Worm (Caenorhabditis elegans) whole organism, L4 larva: ENCODE results near the gene T14G12.12.

Experiments used
- Y105C5A.15 ChIP-seq: fragments of 200-800 bp; sonication (Bioruptor generic); IDR thresholded peaks from 2 replicates; pipeline ENCODE4 v1.3.6; 2022; ENCODE audit warnings: missing genetic modification characterization, missing compliant biosample characterization
- aha-1 ChIP-seq: fragments of 150-350 bp; peaks from one replicate; lab custom pipeline; 2014; ENCODE audit warnings: missing biosample characterization, missing genetic modification characterization
- ceh-28 ChIP-seq: fragments of 150-350 bp; optimal IDR thresholded peaks from 2 replicates; lab custom pipeline; 2014; ENCODE audit warnings: missing biosample characterization, missing genetic modification reagents, missing genetic modification characterization
- ctbp-1 ChIP-seq: fragments of 200-800 bp; sonication (Bioruptor generic); IDR thresholded peaks from 2 replicates; pipeline ENCODE4 v1.3.6; 2022; ENCODE audit warnings: missing genetic modification reagents, missing genetic modification characterization, missing compliant biosample characterization
- fkh-10 ChIP-seq: fragments of 150-350 bp; optimal IDR thresholded peaks from 2 replicates; lab custom pipeline; 2014; ENCODE audit warnings: missing biosample characterization, missing genetic modification reagents, missing genetic modification characterization
- lin-15B ChIP-seq: fragments of 150-350 bp; sonication (generic microtip); optimal IDR thresholded peaks from 3 replicates; lab custom pipeline; 2014; ENCODE audit warnings: missing biosample characterization, missing genetic modification characterization
- lsy-2 ChIP-seq, 2 experiments: fragments of 150-350 bp in 1 of 2; sonication (generic microtip) in 1 of 2; optimal IDR thresholded peaks; 2 replicates each; lab custom pipeline; 2014 to 2017; ENCODE audit warnings: missing biosample characterization in 2 of 2, missing genetic modification characterization in 2 of 2
- pha-4 ChIP-seq, 2 experiments: fragments of 150-350 bp in 1 of 2; fragments of 200-800 bp in 1 of 2; sonication (Bioruptor generic) in 1 of 2; IDR thresholded peaks in 1 of 2; optimal IDR thresholded peaks in 1 of 2; 2 replicates each; pipeline versions ENCODE4 v1.3.6 to Lab custom; 2014 to 2022; ENCODE audit warnings: missing genetic modification characterization in 2 of 2, missing genetic modification reagents in 2 of 2, missing biosample characterization in 1 of 2, missing compliant biosample characterization in 1 of 2
- ztf-11 ChIP-seq: fragments of 150-350 bp; optimal IDR thresholded peaks from 2 replicates; lab custom pipeline; 2014; ENCODE audit warnings: missing biosample characterization, missing genetic modification characterization
- ztf-7 ChIP-seq: fragments of 150-350 bp; optimal IDR thresholded peaks from 2 replicates; lab custom pipeline; 2014; ENCODE audit warnings: missing biosample characterization, missing genetic modification characterization

DNA sequence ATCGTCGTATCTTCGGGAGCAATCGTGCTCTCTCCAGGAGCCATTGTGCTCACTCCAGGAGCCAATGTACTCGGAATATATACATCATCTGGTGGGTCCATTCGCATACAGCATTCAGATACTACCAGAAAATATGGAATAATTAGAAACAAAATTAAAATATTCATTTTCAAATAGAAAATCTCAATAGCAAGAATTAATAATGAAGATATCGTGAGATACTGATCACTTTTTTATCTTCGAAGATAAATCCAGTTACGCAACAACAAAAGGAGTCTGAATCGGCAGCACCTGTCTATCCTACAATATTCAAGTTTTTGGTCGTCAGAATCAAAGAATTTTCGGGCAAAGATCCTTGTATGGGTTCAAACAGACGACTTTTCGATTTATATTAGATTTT lies 10.4 kb upstream of the T14G12.12 start, which contains the start of gene F47B7.5:
- TF ChIP-seq lsy-2 (tag; optimal IDR thresholded peaks at IDR 0.05; lab: Kevin White, UChicago) = no peak
- TF ChIP-seq fkh-10 (GFP tag; lab: Kevin White, UChicago) = no peak
- no peak for TF ChIP-seq lin-15B (tag; lab: Kevin White, UChicago)
- TF ChIP-seq Y105C5A.15 (GFP tag; lab: Robert Waterston, UW) = no peak
- no peak for TF ChIP-seq ztf-7 (tag; lab: Kevin White, UChicago)
- no peak for TF ChIP-seq ztf-11 (tag; lab: Kevin White, UChicago)
- TF ChIP-seq aha-1 (tag; lab: Kevin White, UChicago) = no peak
- no peak for TF ChIP-seq ceh-28
- TF ChIP-seq pha-4 (GFP tag; IDR thresholded peaks at IDR 0.05; lab: Robert Waterston, UW) = no peak
- TF ChIP-seq pha-4 (tag; optimal IDR thresholded peaks at IDR 0.05; lab: Kevin White, UChicago) = no peak
- no peak for TF ChIP-seq ctbp-1 (GFP tag; lab: Robert Waterston, UW)
